Worm (Caenorhabditis elegans) whole organism, L4 larva: ENCODE data around the gene C55B6.4.

Source experiments
- F10B5.3 ChIP-seq: sonication (generic microtip); optimal IDR thresholded peaks from 2 replicates; lab custom pipeline; 2016; ENCODE audit warnings: mild to moderate bottlenecking, missing genetic modification characterization, missing compliant biosample characterization
- F49E8.2 ChIP-seq: sonication (generic microtip); optimal IDR thresholded peaks from 2 replicates; lab custom pipeline; 2016; ENCODE audit warnings: missing compliant biosample characterization, mild to moderate bottlenecking, missing genetic modification characterization, borderline replicate concordance
- T20F7.1 ChIP-seq: fragments of 200-800 bp; sonication (Bioruptor generic); optimal IDR thresholded peaks from 2 replicates; lab custom pipeline; 2018; ENCODE audit warnings: mild to moderate bottlenecking, missing genetic modification characterization, missing compliant biosample characterization
- Y48G9A.11 ChIP-seq: fragments of 200-800 bp; sonication (Bioruptor generic); IDR thresholded peaks from 2 replicates; pipeline ENCODE4 v1.3.6; 2022; ENCODE audit warnings: missing genetic modification reagents, missing genetic modification characterization, missing compliant biosample characterization
- ZK546.5 ChIP-seq, 2 experiments: sonication (generic microtip); optimal IDR thresholded peaks; 2 replicates each; lab custom pipeline; 2017; ENCODE audit warnings: missing biosample characterization in 2 of 2, missing genetic modification characterization in 2 of 2
- aha-1 ChIP-seq: fragments of 150-350 bp; peaks from one replicate; lab custom pipeline; 2014; ENCODE audit warnings: missing biosample characterization, missing genetic modification characterization
- aly-2 ChIP-seq: sonication (generic microtip); optimal IDR thresholded peaks from 2 replicates; lab custom pipeline; 2018; ENCODE audit warnings: missing biosample characterization, missing genetic modification characterization
- ama-1 ChIP-seq: fragments of 150-350 bp; optimal IDR thresholded peaks from 2 replicates; lab custom pipeline; 2014; ENCODE audit warnings: inconsistent platforms, mixed read lengths
- ceh-20 ChIP-seq: fragments of 200-800 bp; sonication (Bioruptor generic); IDR thresholded peaks from 2 replicates; pipeline ENCODE4 v1.3.6; 2022; ENCODE audit warnings: missing genetic modification reagents, missing genetic modification characterization, missing compliant biosample characterization
- ceh-28 ChIP-seq: fragments of 150-350 bp; optimal IDR thresholded peaks from 2 replicates; lab custom pipeline; 2014; ENCODE audit warnings: missing biosample characterization, missing genetic modification reagents, missing genetic modification characterization
- ceh-62 ChIP-seq: sonication (generic microtip); optimal IDR thresholded peaks from 2 replicates; lab custom pipeline; 2017; ENCODE audit warnings: missing biosample characterization, missing genetic modification characterization
- ces-1 ChIP-seq: fragments of 150-350 bp; sonication (generic microtip); optimal IDR thresholded peaks from 4 replicates; lab custom pipeline; 2014; ENCODE audit warnings: missing biosample characterization, missing genetic modification reagents, missing genetic modification characterization
- daf-16 ChIP-seq, 3 experiments: sonication (generic microtip); optimal IDR thresholded peaks; 2 replicates each; lab custom pipeline; 2016 to 2017; ENCODE audit warnings: missing genetic modification characterization in 3 of 3, missing genetic modification reagents in 3 of 3, mild to moderate bottlenecking in 2 of 3, missing compliant biosample characterization in 2 of 3, missing biosample characterization in 1 of 3, moderate library complexity in 1 of 3
- dmd-6 ChIP-seq: fragments of 200-800 bp; sonication (Bioruptor generic); IDR thresholded peaks from 2 replicates; pipeline ENCODE4 v1.3.6; 2022; ENCODE audit warnings: missing genetic modification reagents, missing genetic modification characterization, missing compliant biosample characterization
- dmd-9 ChIP-seq: fragments of 200-800 bp; sonication (Bioruptor generic); IDR thresholded peaks from 2 replicates; pipeline ENCODE4 v1.3.6; 2022; ENCODE audit warnings: missing genetic modification reagents, missing genetic modification characterization, missing compliant biosample characterization
- dpl-1 ChIP-seq: fragments of 150-350 bp; optimal IDR thresholded peaks from 2 replicates; lab custom pipeline; 2014; ENCODE audit warnings: missing biosample characterization, missing genetic modification reagents, missing genetic modification characterization
- duxl-1 ChIP-seq: sonication (generic microtip); optimal IDR thresholded peaks from 2 replicates; lab custom pipeline; 2016; ENCODE audit warnings: mild to moderate bottlenecking, missing genetic modification characterization, moderate library complexity, missing compliant biosample characterization; ENCODE audit not compliant: poor library complexity
- dve-1 ChIP-seq: sonication (generic microtip); optimal IDR thresholded peaks from 2 replicates; lab custom pipeline; 2017; ENCODE audit warnings: antibody characterized with exemption, mild to moderate bottlenecking, missing genetic modification characterization, missing compliant biosample characterization; ENCODE audit not compliant: insufficient read depth
- egl-43 ChIP-seq: fragments of 200-800 bp; sonication (Bioruptor generic); IDR thresholded peaks from 2 replicates; pipeline ENCODE4 v1.3.6; 2022; ENCODE audit warnings: missing genetic modification reagents, missing genetic modification characterization, missing compliant biosample characterization
- fkh-10 ChIP-seq: fragments of 150-350 bp; optimal IDR thresholded peaks from 2 replicates; lab custom pipeline; 2014; ENCODE audit warnings: missing biosample characterization, missing genetic modification reagents, missing genetic modification characterization
- fos-1 ChIP-seq: fragments of 150-350 bp; optimal IDR thresholded peaks from 2 replicates; lab custom pipeline; 2014; ENCODE audit warnings: missing biosample characterization, missing genetic modification characterization
- gei-8 ChIP-seq: fragments of 200-800 bp; sonication (Bioruptor generic); optimal IDR thresholded peaks from 2 replicates; lab custom pipeline; 2018; ENCODE audit warnings: mild to moderate bottlenecking, missing genetic modification characterization, missing compliant biosample characterization
- hif-1 ChIP-seq, 2 experiments: sonication (generic microtip); optimal IDR thresholded peaks; 2 replicates each; lab custom pipeline; 2016 to 2017; ENCODE audit warnings: missing compliant biosample characterization in 2 of 2, missing genetic modification characterization in 2 of 2, missing genetic modification reagents in 2 of 2, missing genotype in 2 of 2, mild to moderate bottlenecking in 1 of 2
- hlh-11 ChIP-seq: fragments of 200-800 bp; sonication (Bioruptor generic); optimal IDR thresholded peaks from 2 replicates; lab custom pipeline; 2018; ENCODE audit warnings: mild to moderate bottlenecking, missing genetic modification characterization, missing compliant biosample characterization
- hmg-1.1 ChIP-seq: fragments of 200-800 bp; sonication (Bioruptor generic); IDR thresholded peaks from 2 replicates; pipeline ENCODE4 v1.3.6; 2022; ENCODE audit warnings: missing genetic modification reagents, missing genetic modification characterization, missing compliant biosample characterization
- lim-7 ChIP-seq: fragments of 200-800 bp; sonication (Bioruptor generic); IDR thresholded peaks from 2 replicates; pipeline ENCODE4 v1.3.6; 2022; ENCODE audit warnings: missing genetic modification characterization, missing compliant biosample characterization
- lin-1 ChIP-seq: fragments of 200-800 bp; sonication (Bioruptor generic); IDR thresholded peaks from 2 replicates; pipeline ENCODE4 v1.3.6; 2022; ENCODE audit warnings: missing genetic modification reagents, missing genetic modification characterization, missing compliant biosample characterization
- lin-13 ChIP-seq: fragments of 150-350 bp; optimal IDR thresholded peaks from 2 replicates; lab custom pipeline; 2014; ENCODE audit warnings: missing biosample characterization, missing genetic modification reagents, missing genetic modification characterization
- lin-39 ChIP-seq: fragments of 150-350 bp; optimal IDR thresholded peaks from 2 replicates; lab custom pipeline; 2014; ENCODE audit warnings: missing biosample characterization, missing genetic modification reagents, missing genetic modification characterization
- madf-9 ChIP-seq: fragments of 200-800 bp; sonication (Bioruptor generic); conservative IDR thresholded peaks from 2 replicates; pipeline ENCODE4 v1.3.6; 2022; ENCODE audit warnings: missing genetic modification reagents, missing genetic modification characterization, missing compliant biosample characterization
- mdt-29 ChIP-seq: fragments of 200-800 bp; sonication (Bioruptor generic); IDR thresholded peaks from 2 replicates; pipeline ENCODE4 v1.3.6; 2022; ENCODE audit warnings: missing genetic modification reagents, missing genetic modification characterization, missing compliant biosample characterization
- mes-2 ChIP-seq: sonication (generic microtip); optimal IDR thresholded peaks from 2 replicates; lab custom pipeline; 2016; ENCODE audit warnings: missing genotype, mild to moderate bottlenecking, missing genetic modification characterization, missing compliant biosample characterization; ENCODE audit not compliant: poor library complexity, severe bottlenecking
- mxl-3 ChIP-seq: fragments of 200-800 bp; sonication (Bioruptor generic); optimal IDR thresholded peaks from 2 replicates; lab custom pipeline; 2018; ENCODE audit warnings: mild to moderate bottlenecking, missing genetic modification characterization, missing compliant biosample characterization
- nhr-11 ChIP-seq: fragments of 150-350 bp; optimal IDR thresholded peaks from 2 replicates; lab custom pipeline; 2014; ENCODE audit warnings: missing biosample characterization, missing genetic modification characterization
- nhr-28 ChIP-seq: fragments of 150-350 bp; optimal IDR thresholded peaks from 2 replicates; lab custom pipeline; 2014; ENCODE audit warnings: missing biosample characterization, missing genetic modification characterization
- nhr-42 ChIP-seq: fragments of 200-800 bp; sonication (Bioruptor generic); IDR thresholded peaks from 2 replicates; pipeline ENCODE4 v1.3.6; 2022; ENCODE audit warnings: missing genetic modification characterization, missing compliant biosample characterization
- nhr-6 ChIP-seq: fragments of 150-350 bp; optimal IDR thresholded peaks from 2 replicates; lab custom pipeline; 2014; ENCODE audit warnings: missing biosample characterization, missing genetic modification characterization
- nhr-77 ChIP-seq: fragments of 150-350 bp; optimal IDR thresholded peaks from 2 replicates; lab custom pipeline; 2014; ENCODE audit warnings: missing biosample characterization, missing genetic modification characterization
- rbr-2 ChIP-seq: sonication (generic microtip); optimal IDR thresholded peaks from 2 replicates; lab custom pipeline; 2016; ENCODE audit warnings: missing genotype, missing genetic modification characterization, missing compliant biosample characterization
- sdz-12 ChIP-seq: fragments of 200-800 bp; sonication (Bioruptor generic); optimal IDR thresholded peaks from 2 replicates; lab custom pipeline; 2018; ENCODE audit warnings: mild to moderate bottlenecking, missing genetic modification characterization, missing compliant biosample characterization
- snpc-1.2 ChIP-seq: fragments of 200-800 bp; sonication (Bioruptor generic); IDR thresholded peaks from 2 replicates; pipeline ENCODE4 v1.3.6; 2022; ENCODE audit warnings: missing genetic modification reagents, missing genetic modification characterization, missing compliant biosample characterization
- spr-1 ChIP-seq: sonication (generic microtip); optimal IDR thresholded peaks from 2 replicates; lab custom pipeline; 2016; ENCODE audit warnings: mild to moderate bottlenecking, missing genetic modification characterization, missing compliant biosample characterization
- spr-3 ChIP-seq: fragments of 200-800 bp; sonication (Bioruptor generic); optimal IDR thresholded peaks from 2 replicates; lab custom pipeline; 2018; ENCODE audit warnings: mild to moderate bottlenecking, missing genetic modification characterization, missing compliant biosample characterization
- zag-1 ChIP-seq: fragments of 150-350 bp; optimal IDR thresholded peaks from 2 replicates; lab custom pipeline; 2014; ENCODE audit warnings: missing biosample characterization, missing genetic modification characterization
- zfp-2 ChIP-seq: sonication (generic microtip); optimal IDR thresholded peaks from 2 replicates; lab custom pipeline; 2016; ENCODE audit warnings: mild to moderate bottlenecking, missing genetic modification characterization, missing compliant biosample characterization
- zip-11 ChIP-seq: fragments of 200-800 bp; sonication (Bioruptor generic); IDR thresholded peaks from 2 replicates; pipeline ENCODE4 v1.3.6; 2022; ENCODE audit warnings: missing genetic modification characterization, missing compliant biosample characterization
- ztf-7 ChIP-seq: fragments of 150-350 bp; optimal IDR thresholded peaks from 2 replicates; lab custom pipeline; 2014; ENCODE audit warnings: missing biosample characterization, missing genetic modification characterization

C55B6.4 gene

ce11 chrX:7233127-7234073 is 45.9 kb upstream of the C55B6.4 start (continued):
- TF ChIP-seq fkh-10 (no peak), madf-9 (GFP tag; lab: Robert Waterston, UW) (no peak), nhr-6 (peak; percentile 32), T20F7.1 (GFP tag; lab: Kevin White, UChicago) (no peak), ztf-7 (tag; lab: Kevin White, UChicago) (no peak), dpl-1 (GFP tag; lab: Kevin White, UChicago) (no peak), mdt-29 (GFP tag; lab: Robert Waterston, UW) (no peak), zip-11 (GFP tag; lab: Robert Waterston, UW) (no peak), dmd-6 (GFP tag; lab: Robert Waterston, UW) (peak; percentile 68), lim-7 (GFP tag; lab: Robert Waterston, UW) (no peak), egl-43 (GFP tag; lab: Robert Waterston, UW) (no peak), zag-1 (tag; lab: Kevin White, UChicago) (no peak), ceh-28 (tag; lab: Kevin White, UChicago) (no peak), spr-1 (no peak), rbr-2 (no peak), aly-2 (tag; lab: Kevin White, UChicago) (no peak), gei-8 (GFP tag; lab: Kevin White, UChicago) (no peak), ama-1 (lab: Kevin White, UChicago) (peak; percentile 35), dmd-9 (GFP tag; lab: Robert Waterston, UW) (no peak), zfp-2 (tag; lab: Kevin White, UChicago) (no peak), duxl-1 (tag; lab: Kevin White, UChicago) (no peak), snpc-1.2 (GFP tag; lab: Robert Waterston, UW) (no peak), lin-13 (GFP tag; lab: Kevin White, UChicago) (no peak), F10B5.3 (tag; lab: Kevin White, UChicago) (no peak), daf-16 (GFP tag; optimal IDR thresholded peaks at IDR 0.05; lab: Kevin White, UChicago) (peak in 1 of 2 experiments; percentile 10), daf-16 (tag; optimal IDR thresholded peaks at IDR 0.05; lab: Kevin White, UChicago) (peak; percentile 93)

- TF ChIP-seq dve-1 (tag; lab: Kevin White, UChicago), result peak; percentile 67
- peak; percentile 55 for TF ChIP-seq nhr-6
- peak in 1 of 2 experiments; percentile 1 for TF ChIP-seq hif-1 (tag; optimal IDR thresholded peaks at IDR 0.05; lab: Kevin White, UChicago)
- TF ChIP-seq ceh-20, result no peak
- peak; percentile 40 for TF ChIP-seq mxl-3 (GFP tag; lab: Kevin White, UChicago)
- TF ChIP-seq hmg-1.1 (GFP tag; lab: Robert Waterston, UW), result peak; percentile 50; the same call in 1 of the 2 replicates
- no peak for TF ChIP-seq duxl-1 (tag; lab: Kevin White, UChicago)
- peak; percentile 22 for TF ChIP-seq rbr-2
- TF ChIP-seq ces-1 (GFP tag; lab: Kevin White, UChicago), result no peak
- no peak for TF ChIP-seq sdz-12 (GFP tag; lab: Kevin White, UChicago)
- peak; percentile 91 for TF ChIP-seq aha-1
- no peak for TF ChIP-seq nhr-42
- TF ChIP-seq F49E8.2 (tag; lab: Kevin White, UChicago), result no peak
- no peak for TF ChIP-seq nhr-77 (tag; lab: Kevin White, UChicago)
- TF ChIP-seq nhr-11 (tag; lab: Kevin White, UChicago), result peak; percentile 29
- no peak for TF ChIP-seq ceh-62 (tag; lab: Kevin White, UChicago)
- TF ChIP-seq nhr-28 (tag; lab: Kevin White, UChicago), result peak; percentile 23
- peak; percentile 9 for TF ChIP-seq dpl-1 (GFP tag; lab: Kevin White, UChicago)
- peak; percentile 83 for TF ChIP-seq hlh-11
- TF ChIP-seq fos-1 (tag; lab: Kevin White, UChicago), result no peak
- no peak for TF ChIP-seq lin-39
- no peak for TF ChIP-seq spr-3 (GFP tag; lab: Kevin White, UChicago)
- peak; percentile 7 for TF ChIP-seq mes-2 (tag; lab: Kevin White, UChicago)
- no peak for TF ChIP-seq ZK546.5 (tag; optimal IDR thresholded peaks at IDR 0.05; lab: Kevin White, UChicago)
- TF ChIP-seq lin-1 (GFP tag; lab: Robert Waterston, UW), result peak; percentile 58; the same call in 1 of the 2 replicates
- TF ChIP-seq Y48G9A.11 (GFP tag; lab: Robert Waterston, UW), result no peak
Measured at ce11 chrX:7232158-7232822, 44.8 kb upstream of the C55B6.4 start.
